Fruit fly (Drosophila melanogaster): ENCODE results near the gene CG9522.

CG9522 gene

DNA sequence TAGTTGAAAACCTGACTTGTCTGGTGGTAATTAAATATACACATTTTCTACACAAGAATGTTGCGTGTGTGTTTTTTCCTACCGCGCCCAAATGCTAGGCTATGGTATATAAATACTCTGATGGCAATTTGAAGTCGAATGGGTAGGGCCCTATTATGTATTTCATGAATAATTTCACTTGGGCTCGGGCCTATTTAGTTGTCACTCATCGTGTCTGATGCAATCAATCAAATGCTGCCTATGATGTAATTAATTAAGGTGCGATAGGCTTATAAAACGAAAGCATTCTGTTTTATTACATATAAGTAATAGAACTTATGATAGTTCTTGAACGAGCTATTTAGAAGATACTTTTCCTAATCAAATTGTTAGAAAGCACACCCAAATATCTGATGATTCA, 13.9 kb upstream of the CG9522 start:
- no peak for TF ChIP-seq Sin3A (optimal IDR thresholded peaks at IDR 0.05)
- no peak for TF ChIP-seq psq (optimal IDR thresholded peaks at IDR 0.05)
- no peak for TF ChIP-seq h (optimal IDR thresholded peaks at IDR 0.05)
- no peak for TF ChIP-seq Myc (optimal IDR thresholded peaks at IDR 0.05)
- no peak for TF ChIP-seq insv (optimal IDR thresholded peaks at IDR 0.05)
- no peak for TF ChIP-seq ttk (optimal IDR thresholded peaks at IDR 0.05)

DNA sequence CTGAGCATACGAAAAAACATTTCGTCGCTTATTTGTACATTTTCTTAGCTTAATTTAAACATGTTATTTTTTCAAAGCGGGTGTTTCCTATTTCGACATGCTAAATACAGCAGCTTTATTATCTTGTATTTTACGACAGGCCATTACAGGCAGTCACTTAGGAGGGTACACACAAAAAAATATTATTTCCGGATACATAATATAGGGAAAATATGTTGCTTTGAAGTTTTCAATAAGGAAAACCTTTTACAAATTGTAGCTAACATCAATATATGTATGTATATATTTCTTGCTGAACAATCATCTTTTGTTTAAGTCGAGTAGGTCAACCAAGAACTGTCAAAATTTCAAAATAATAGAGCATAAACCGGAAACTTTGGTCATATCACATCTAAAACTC, 10.3 kb upstream of the CG9522 start, which contains the start of gene CG46399:
Gene CG46399 (plus strand): TSS at position 301 of the 400 bp plus-strand sequence.
- no peak for TF ChIP-seq ttk (optimal IDR thresholded peaks at IDR 0.05)
- TF ChIP-seq Sin3A (optimal IDR thresholded peaks at IDR 0.05), result no peak

DNA sequence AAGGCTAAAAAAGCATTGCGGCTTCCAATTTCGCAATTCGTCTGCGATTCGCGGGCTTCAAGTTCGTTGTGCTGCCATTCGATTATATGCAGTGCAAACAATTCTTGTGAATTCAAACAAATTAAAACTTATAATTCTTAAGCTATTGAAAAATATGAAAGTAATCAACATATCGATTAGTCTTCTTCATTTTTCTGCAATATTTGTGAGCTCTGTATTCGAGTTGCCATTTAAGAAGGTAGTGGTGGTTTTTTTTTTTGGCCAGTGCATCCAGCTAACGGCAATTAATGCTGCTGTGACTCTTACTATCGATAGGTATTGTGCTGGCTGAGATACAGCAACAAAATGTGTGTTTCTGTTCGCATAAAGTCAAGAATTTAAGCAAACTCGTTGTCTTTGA, 9.3 kb upstream of the CG9522 start:
- TF ChIP-seq h (optimal IDR thresholded peaks at IDR 0.05) (no peak), ttk (optimal IDR thresholded peaks at IDR 0.05) (no peak), Myc (optimal IDR thresholded peaks at IDR 0.05) (no peak), Sin3A (optimal IDR thresholded peaks at IDR 0.05) (no peak), insv (optimal IDR thresholded peaks at IDR 0.05) (no peak), psq (optimal IDR thresholded peaks at IDR 0.05) (no peak)

DNA sequence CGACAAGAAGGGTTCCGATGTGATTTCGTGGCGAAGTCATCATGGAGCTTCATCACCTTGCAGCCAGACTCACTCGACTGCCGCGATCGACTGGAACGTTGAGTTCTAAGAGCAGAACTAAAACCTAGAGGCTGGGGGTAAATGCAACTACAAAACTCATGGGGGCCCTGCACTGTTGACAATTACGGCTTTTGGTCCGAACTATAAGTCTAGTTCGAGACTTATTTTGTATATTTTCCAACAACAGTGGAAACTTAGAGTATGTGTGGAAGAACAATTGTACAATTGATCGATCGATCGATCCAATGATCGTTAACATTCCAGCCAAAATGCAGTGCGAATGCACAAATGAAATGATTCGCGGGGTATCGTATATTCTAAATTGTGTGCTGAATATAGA, 7.7 kb upstream of the CG9522 start, which contains the start of gene CG9519:
Gene CG9519 (minus strand): TSS at position 101 of the 400 bp plus-strand sequence.
- TF ChIP-seq h (optimal IDR thresholded peaks at IDR 0.05) (no peak), Sin3A (optimal IDR thresholded peaks at IDR 0.05) (no peak), insv (optimal IDR thresholded peaks at IDR 0.05) (no peak), Myc (optimal IDR thresholded peaks at IDR 0.05) (no peak), psq (optimal IDR thresholded peaks at IDR 0.05) (no peak), ttk (optimal IDR thresholded peaks at IDR 0.05) (no peak)

DNA sequence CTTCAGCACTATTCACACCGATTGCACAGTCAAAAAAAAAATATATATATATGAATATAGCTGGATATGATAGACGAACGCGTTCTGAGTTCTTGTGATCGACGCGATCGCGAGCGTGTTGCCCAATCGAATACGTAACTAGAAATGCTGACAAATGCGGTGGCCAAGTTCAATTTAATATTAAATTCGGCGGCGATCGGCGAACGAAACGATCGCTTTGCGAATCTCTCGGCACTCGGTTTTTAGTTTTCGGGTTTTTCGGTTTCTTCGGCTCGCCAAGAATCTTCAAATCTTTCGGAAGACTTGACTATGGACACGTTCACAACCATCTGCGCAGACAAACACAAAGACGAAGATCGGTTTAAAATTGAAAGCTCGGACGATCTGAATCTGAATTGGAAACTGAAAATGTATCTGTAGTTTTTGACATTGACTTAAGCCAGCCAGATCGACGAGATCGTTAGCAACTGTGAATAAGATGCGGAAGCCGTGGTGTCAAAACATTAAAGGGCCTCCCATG, 4.6 kb upstream of the CG9522 start, which contains the start of gene CG9521:
Gene CG9521 (minus strand): TSS at position 117 of the 520 bp plus-strand sequence.
- no peak for TF ChIP-seq h (optimal IDR thresholded peaks at IDR 0.05)
- TF ChIP-seq Myc (optimal IDR thresholded peaks at IDR 0.05), result no peak
- no peak for TF ChIP-seq ttk (optimal IDR thresholded peaks at IDR 0.05)

DNA sequence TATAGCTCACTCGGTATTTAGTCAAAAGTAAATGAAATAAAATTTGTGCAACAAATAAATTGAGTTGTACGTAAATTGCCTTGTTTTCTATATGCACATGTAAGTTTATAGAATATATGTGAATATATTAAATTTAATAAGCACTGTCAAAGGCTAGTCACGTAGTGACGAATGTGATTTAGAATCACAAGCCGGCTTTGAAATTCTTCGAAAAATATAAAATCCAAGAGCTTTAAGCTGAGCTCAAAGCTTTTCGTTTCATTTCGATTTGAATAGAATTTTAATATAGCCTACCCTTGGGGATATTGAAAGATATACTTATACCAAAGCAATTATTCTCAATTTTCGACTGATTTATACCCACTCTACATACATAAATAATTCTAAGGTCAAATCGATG, 1.5 kb upstream of the CG9522 start:
- TF ChIP-seq ttk (optimal IDR thresholded peaks at IDR 0.05) (no peak), Myc (optimal IDR thresholded peaks at IDR 0.05) (no peak), h (optimal IDR thresholded peaks at IDR 0.05) (no peak), insv (optimal IDR thresholded peaks at IDR 0.05) (no peak), psq (optimal IDR thresholded peaks at IDR 0.05) (no peak), Sin3A (optimal IDR thresholded peaks at IDR 0.05) (no peak)

DNA sequence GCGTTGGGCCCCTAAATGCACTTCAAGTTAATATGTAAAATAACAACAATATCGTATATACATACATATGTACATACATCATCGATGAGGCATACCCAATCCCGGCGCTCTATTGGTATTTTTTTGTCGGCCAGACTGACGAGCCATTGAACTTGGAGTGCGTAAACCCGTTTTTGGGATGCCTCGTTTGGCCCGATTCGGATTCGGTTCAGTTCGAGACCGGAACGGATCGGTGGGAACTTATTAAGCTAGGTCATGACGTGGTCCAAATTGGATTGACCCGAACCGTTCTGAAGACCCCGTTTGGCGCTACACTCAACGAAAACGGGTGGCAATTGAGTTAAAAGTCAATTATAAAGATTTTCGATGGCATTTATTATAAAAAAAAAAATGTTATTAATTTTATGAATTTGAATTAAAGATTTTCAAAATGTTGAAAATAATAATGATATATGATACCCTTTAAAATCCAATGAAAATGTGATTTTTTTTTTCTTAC, 2.4 kb downstream of the CG9522 start:
- TF ChIP-seq insv (optimal IDR thresholded peaks at IDR 0.05) (no peak), Sin3A (optimal IDR thresholded peaks at IDR 0.05) (no peak), h (optimal IDR thresholded peaks at IDR 0.05) (no peak), Myc (optimal IDR thresholded peaks at IDR 0.05) (no peak), ttk (optimal IDR thresholded peaks at IDR 0.05) (no peak), psq (optimal IDR thresholded peaks at IDR 0.05) (no peak)

DNA sequence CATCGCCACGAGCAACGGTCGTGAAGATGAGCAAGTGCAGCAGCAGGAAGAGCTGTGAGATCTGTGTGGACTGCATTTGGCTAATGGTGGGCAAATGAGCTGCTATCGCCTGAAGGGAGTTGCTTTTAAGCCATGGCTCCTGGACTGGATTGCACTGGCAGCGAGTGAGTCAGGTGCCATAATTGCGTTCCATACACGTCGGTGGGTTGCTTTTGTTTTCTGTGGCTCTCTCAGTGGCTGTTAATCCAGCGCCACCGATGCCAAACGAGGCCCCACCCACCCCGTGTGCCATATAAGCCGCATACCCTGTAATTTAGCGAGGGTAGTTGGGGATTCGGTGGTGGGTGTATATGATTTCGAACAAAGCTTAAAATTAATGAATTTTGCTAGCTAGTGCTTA, 4.0 kb downstream of the CG9522 start, which contains the start of gene CG12539:
Gene CG12539 (minus strand): TSS at position 101 of the 400 bp plus-strand sequence.
- no peak for TF ChIP-seq insv (optimal IDR thresholded peaks at IDR 0.05)
- no peak for TF ChIP-seq psq (optimal IDR thresholded peaks at IDR 0.05)
- TF ChIP-seq ttk (optimal IDR thresholded peaks at IDR 0.05), result no peak
- TF ChIP-seq Myc (optimal IDR thresholded peaks at IDR 0.05), result no peak
- no peak for TF ChIP-seq h (optimal IDR thresholded peaks at IDR 0.05)
- no peak for TF ChIP-seq Sin3A (optimal IDR thresholded peaks at IDR 0.05)

DNA sequence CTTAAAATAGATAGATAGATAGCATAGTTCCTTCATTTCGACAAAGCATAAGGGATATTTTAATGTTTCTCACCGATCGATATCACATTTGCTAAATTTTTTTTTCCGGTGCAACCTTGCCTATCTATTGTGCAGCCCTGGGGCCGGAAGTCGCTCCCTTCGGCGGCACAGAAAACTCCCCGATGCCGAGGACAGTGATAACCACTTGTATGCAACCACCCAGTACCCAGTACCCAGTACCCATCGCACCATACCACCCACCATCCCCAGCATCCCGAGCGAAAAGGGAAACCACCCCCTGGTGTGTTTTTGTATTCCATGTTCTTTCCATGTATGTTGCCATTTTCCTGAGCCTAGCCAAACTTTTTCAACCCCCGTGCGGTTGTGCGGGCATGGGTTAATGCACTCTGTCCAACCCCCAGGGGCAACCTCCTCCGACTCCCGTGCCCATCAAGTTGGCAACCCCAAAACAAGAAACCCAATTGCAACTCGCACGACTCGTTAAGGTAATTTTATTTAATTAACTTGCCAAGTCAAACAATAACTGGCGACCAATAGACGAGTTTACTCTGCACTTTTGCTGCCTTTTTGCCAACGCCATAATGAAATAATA, 6.6 kb downstream of the CG9522 start:
- TF ChIP-seq Sin3A (optimal IDR thresholded peaks at IDR 0.05) (no peak), insv (optimal IDR thresholded peaks at IDR 0.05) (no peak), h (optimal IDR thresholded peaks at IDR 0.05) (no peak), ttk (optimal IDR thresholded peaks at IDR 0.05) (no peak)

DNA sequence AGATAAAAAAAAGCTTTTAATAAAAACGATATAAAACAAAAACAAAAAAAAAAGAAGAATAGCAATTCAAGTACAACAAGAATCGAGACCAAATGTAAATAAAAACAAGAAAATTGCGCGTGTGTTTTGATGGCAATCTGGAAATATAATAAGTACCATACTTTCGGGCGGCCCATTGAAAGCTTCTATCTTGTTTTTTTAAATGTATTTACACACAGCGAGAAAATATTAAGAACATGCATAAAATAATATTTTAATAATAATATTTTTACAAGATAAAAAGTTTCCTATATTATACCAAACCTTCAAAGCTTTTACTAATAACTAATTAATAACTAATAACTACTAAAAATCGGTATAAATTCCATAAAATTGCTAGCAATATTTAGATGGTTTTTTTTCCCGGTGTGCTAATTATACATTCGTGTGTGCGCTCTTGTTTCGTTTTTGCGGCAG, 8.2 kb downstream of the CG9522 start:
- TF ChIP-seq insv (optimal IDR thresholded peaks at IDR 0.05) (no peak), Sin3A (optimal IDR thresholded peaks at IDR 0.05) (no peak), Myc (optimal IDR thresholded peaks at IDR 0.05) (no peak), h (optimal IDR thresholded peaks at IDR 0.05) (no peak), ttk (optimal IDR thresholded peaks at IDR 0.05) (no peak), psq (optimal IDR thresholded peaks at IDR 0.05) (no peak)

DNA sequence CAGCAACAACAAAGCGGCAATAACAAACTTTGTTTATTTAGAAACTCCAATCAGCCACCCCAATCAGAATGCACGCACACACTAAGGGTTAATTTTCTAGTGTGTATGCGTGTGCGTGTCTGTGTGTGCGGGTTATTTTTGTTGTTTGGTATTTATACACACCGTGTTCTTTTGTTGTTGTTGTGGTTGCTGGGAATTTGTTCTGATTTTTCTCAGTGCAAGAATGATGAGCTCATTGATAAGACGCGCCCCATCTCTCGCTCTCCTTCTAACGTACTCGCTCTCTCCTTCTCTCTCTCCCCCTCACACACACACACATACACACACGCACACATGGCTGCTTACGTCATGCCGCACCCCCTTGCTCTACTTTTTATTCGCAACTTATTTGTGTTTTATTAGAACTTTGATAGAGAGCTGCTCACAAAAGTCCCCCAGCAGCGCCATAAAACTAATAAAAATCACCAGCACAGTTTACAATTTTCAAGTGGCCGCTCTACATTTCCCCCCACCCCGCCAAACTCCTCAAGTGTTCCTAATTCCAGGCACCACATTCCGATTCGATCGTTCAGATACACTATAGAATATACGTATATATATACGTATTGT, 8.8 kb downstream of the CG9522 start:
- TF ChIP-seq Myc (optimal IDR thresholded peaks at IDR 0.05), result no peak
- TF ChIP-seq ttk (optimal IDR thresholded peaks at IDR 0.05), result no peak
- no peak for TF ChIP-seq Sin3A (optimal IDR thresholded peaks at IDR 0.05)
- TF ChIP-seq h (optimal IDR thresholded peaks at IDR 0.05), result no peak
- no peak for TF ChIP-seq insv (optimal IDR thresholded peaks at IDR 0.05)
- TF ChIP-seq psq (optimal IDR thresholded peaks at IDR 0.05), result no peak

DNA sequence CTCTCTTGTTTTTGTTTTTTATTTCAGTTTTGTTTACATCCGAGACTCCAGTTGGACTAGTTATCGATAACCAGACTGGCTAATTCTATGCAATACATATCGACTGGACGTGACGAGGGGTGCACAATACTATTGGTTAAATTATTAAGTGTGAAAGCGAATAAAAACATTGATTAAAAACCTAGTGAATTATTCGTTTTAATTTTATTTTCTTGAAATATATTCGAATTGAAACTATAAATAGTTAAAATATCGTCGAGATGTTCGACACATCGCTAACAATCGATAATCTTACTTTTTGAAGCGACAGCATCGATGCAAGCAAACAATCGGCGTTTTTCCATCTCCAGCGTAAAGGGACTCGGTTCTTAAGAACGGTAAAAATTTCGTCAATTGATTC, 9.6 kb downstream of the CG9522 start, which contains the start of the genes CG32590 and Flo2:
Gene CG32590 (minus strand): TSS at position 60 of the 400 bp plus-strand sequence.
Gene Flo2 (plus strand): TSS at position 330 of the 400 bp plus-strand sequence.
- no peak for TF ChIP-seq psq (optimal IDR thresholded peaks at IDR 0.05)

All from Kc167 (cell line).